Worm (Caenorhabditis elegans) whole organism, early embryonic: Measurements from ENCODE around the gene idpc-7.

ENCODE experiments used
- aly-1 ChIP-seq: sonication (generic microtip); optimal IDR thresholded peaks from 2 replicates; lab custom pipeline; 2016; ENCODE audit warnings: missing genetic modification characterization, missing compliant biosample characterization
- ama-1 ChIP-seq: fragments of 150-350 bp; optimal IDR thresholded peaks from 2 replicates; lab custom pipeline; 2014
- ets-7 ChIP-seq: sonication (generic microtip); optimal IDR thresholded peaks from 2 replicates; lab custom pipeline; 2016; ENCODE audit warnings: missing genotype, missing genetic modification characterization, missing compliant biosample characterization
- scrt-1 ChIP-seq: fragments of 200-800 bp; sonication (Bioruptor generic); IDR thresholded peaks from 2 replicates; pipeline ENCODE4 v1.3.6; 2022; ENCODE audit warnings: missing genetic modification characterization, missing compliant biosample characterization
- tbx-11 ChIP-seq: fragments of 200-800 bp; sonication (Bioruptor generic); IDR thresholded peaks from 2 replicates; pipeline ENCODE4 v1.3.6; 2022; ENCODE audit warnings: missing genetic modification characterization, missing compliant biosample characterization
- tbx-37 ChIP-seq: fragments of 200-800 bp; sonication (Bioruptor generic); conservative IDR thresholded peaks from 2 replicates; pipeline ENCODE4 v1.3.6; 2022; ENCODE audit warnings: missing genetic modification reagents, missing genetic modification characterization, missing compliant biosample characterization

DNA sequence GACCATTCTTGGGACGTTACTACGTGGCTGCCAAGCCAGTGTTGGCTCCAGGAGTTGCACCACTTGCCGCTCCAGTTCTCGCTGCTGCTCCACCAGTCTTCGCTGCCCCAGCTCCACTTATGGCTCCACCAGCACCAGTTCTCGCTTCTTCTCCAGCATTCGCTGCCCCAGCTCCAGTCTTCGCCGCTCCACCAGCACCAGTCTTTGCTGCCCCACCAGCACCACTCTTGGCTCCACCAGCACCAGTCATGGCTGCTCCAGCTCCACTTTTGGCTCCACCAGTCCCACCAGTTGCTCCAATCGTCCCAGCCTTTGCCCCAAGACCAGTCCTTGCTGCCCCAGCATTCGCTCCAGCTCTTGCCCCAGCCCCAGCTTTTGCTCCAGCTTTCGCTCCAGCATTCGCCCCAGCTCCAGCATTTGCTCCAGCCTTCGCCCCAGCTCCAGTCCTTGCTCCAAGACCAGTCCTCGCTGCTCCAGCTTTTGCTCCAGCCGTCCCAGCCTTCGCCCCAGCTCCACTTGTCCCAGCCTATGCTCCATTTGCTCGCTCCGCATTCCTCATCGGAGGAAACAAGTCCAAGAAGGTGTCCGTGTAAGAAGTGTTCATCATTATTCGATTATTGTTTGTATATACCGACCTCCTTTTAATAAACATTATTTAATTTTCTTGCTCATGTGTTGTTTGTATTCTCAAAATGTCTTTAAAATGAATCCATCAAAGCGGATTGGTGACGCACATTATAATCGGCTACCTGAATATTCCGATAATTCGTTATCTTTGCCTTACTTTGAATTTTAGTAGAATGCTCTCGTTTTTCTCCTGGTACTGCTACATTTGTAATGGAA, 7.0 kb upstream of the idpc-7 start, which contains the start of gene T06E4.7:
- TF ChIP-seq ama-1 (no peak), scrt-1 (no peak), ets-7 (tag; lab: Kevin White, UChicago) (no peak), tbx-11 (GFP tag; lab: Robert Waterston, UW) (no peak), tbx-37 (no peak), aly-1 (no peak)
